Fruit fly (Drosophila melanogaster) whole organism, adult: ENCODE results near the gene wkd.
A peak's percentile ranks its signal among the peaks of the same experiment; 100 is the strongest.

Experiments used
- CG11617 ChIP-seq: fragments of 200-800 bp; sonication (Bioruptor generic); optimal IDR thresholded peaks from 2 replicates; lab custom pipeline; 2017; ENCODE audit warnings: mild to moderate bottlenecking, missing biosample characterization, missing genetic modification reagents, missing genetic modification characterization
- CG12768 ChIP-seq: fragments of 200-800 bp; sonication (Bioruptor generic); optimal IDR thresholded peaks from 2 replicates; lab custom pipeline; 2017; ENCODE audit warnings: missing biosample characterization, missing genetic modification characterization, mild to moderate bottlenecking, moderate library complexity, missing genetic modification reagents
- CG14711 ChIP-seq: fragments of 200-800 bp; sonication (Bioruptor generic); optimal IDR thresholded peaks from 2 replicates; lab custom pipeline; 2018; ENCODE audit warnings: missing biosample characterization, mild to moderate bottlenecking, missing genetic modification characterization, moderate library complexity
- CG1620 ChIP-seq: fragments of 200-800 bp; sonication (Bioruptor generic); optimal IDR thresholded peaks from 2 replicates; lab custom pipeline; 2016; ENCODE audit warnings: missing biosample characterization, missing genetic modification characterization
- CG33017 ChIP-seq: fragments of 200-800 bp; sonication (Bioruptor generic); optimal IDR thresholded peaks from 2 replicates; lab custom pipeline; 2018; ENCODE audit warnings: missing biosample characterization, mild to moderate bottlenecking, missing genetic modification characterization, moderate library complexity
- CG5204 ChIP-seq: fragments of 200-800 bp; sonication (Bioruptor generic); optimal IDR thresholded peaks from 2 replicates; lab custom pipeline; 2016; ENCODE audit warnings: missing biosample characterization, missing genetic modification characterization
- CG7045 ChIP-seq: fragments of 200-800 bp; sonication (Bioruptor generic); optimal IDR thresholded peaks from 2 replicates; lab custom pipeline; 2017; ENCODE audit warnings: missing biosample characterization, mild to moderate bottlenecking, missing genetic modification characterization
- CG7101 ChIP-seq: fragments of 200-800 bp; sonication (Bioruptor generic); optimal IDR thresholded peaks from 2 replicates; lab custom pipeline; 2018; ENCODE audit warnings: missing biosample characterization, mild to moderate bottlenecking, missing genetic modification characterization, moderate library complexity
- Clk ChIP-seq: fragments of 200-800 bp; sonication (Bioruptor generic); optimal IDR thresholded peaks from 2 replicates; lab custom pipeline; 2017; ENCODE audit warnings: missing biosample characterization, missing genetic modification characterization
- Crg-1 ChIP-seq: fragments of 200-800 bp; sonication (Bioruptor generic); optimal IDR thresholded peaks from 2 replicates; lab custom pipeline; 2016; ENCODE audit warnings: missing biosample characterization, missing genetic modification characterization
- Hr96 ChIP-seq: fragments of 200-800 bp; sonication (Bioruptor generic); optimal IDR thresholded peaks from 2 replicates; lab custom pipeline; 2016; ENCODE audit warnings: missing biosample characterization, missing genetic modification characterization
- Mnt ChIP-seq: fragments of 200-800 bp; sonication (Bioruptor generic); optimal IDR thresholded peaks from 2 replicates; lab custom pipeline; 2016; ENCODE audit warnings: missing biosample characterization, mild to moderate bottlenecking, missing genetic modification characterization
- bab1 ChIP-seq: fragments of 200-800 bp; sonication (Bioruptor generic); optimal IDR thresholded peaks from 3 replicates; lab custom pipeline; 2019; ENCODE audit warnings: missing biosample characterization, mild to moderate bottlenecking, missing genetic modification characterization, moderate library complexity
- cic ChIP-seq: fragments of 200-800 bp; sonication (Bioruptor generic); optimal IDR thresholded peaks from 2 replicates; lab custom pipeline; 2017; ENCODE audit warnings: missing biosample characterization, mild to moderate bottlenecking, missing genetic modification characterization, moderate library complexity
- cnc ChIP-seq, 2 experiments: fragments of >200 bp; optimal IDR thresholded peaks; 2 replicates each; lab custom pipeline; 2017
- kay ChIP-seq: fragments of 200-800 bp; sonication (Bioruptor generic); peaks from one replicate; lab custom pipeline; 2016; ENCODE audit warnings: missing biosample characterization, missing genetic modification characterization, borderline replicate concordance
- ovo ChIP-seq: fragments of 200-800 bp; sonication (Bioruptor generic); optimal IDR thresholded peaks from 2 replicates; lab custom pipeline; 2016; ENCODE audit warnings: missing biosample characterization, missing genetic modification characterization
- pad ChIP-seq: fragments of 200-800 bp; sonication (Bioruptor generic); optimal IDR thresholded peaks from 3 replicates; lab custom pipeline; 2017; ENCODE audit warnings: missing biosample characterization, missing genetic modification characterization, mild to moderate bottlenecking, moderate library complexity, missing genetic modification reagents
- tj ChIP-seq: fragments of 200-800 bp; sonication (Bioruptor generic); optimal IDR thresholded peaks from 3 replicates; lab custom pipeline; 2017; ENCODE audit warnings: missing biosample characterization, mild to moderate bottlenecking, missing genetic modification characterization, moderate library complexity
- toe ChIP-seq: fragments of 200-800 bp; sonication (Bioruptor generic); optimal IDR thresholded peaks from 2 replicates; lab custom pipeline; 2016; ENCODE audit warnings: missing biosample characterization, missing genetic modification characterization

wkd gene

dm6 chr3R:11581340-11582252, at the start of gene wkd:
Gene wkd, plus strand, starts transcription at chr3R:11581576.
- no peak for TF ChIP-seq toe (GFP tag; lab: Kevin White, UChicago)
- TF ChIP-seq kay (GFP tag; lab: Kevin White, UChicago) = no peak
- no peak for TF ChIP-seq cnc (optimal IDR thresholded peaks at IDR 0.05; lab: Kevin White, UChicago)
- TF ChIP-seq bab1 (GFP tag; lab: Kevin White, UChicago) = peak; percentile 55
- peak; percentile 50 for TF ChIP-seq CG1620 (GFP tag; lab: Kevin White, UChicago)
- peak; percentile 31 for TF ChIP-seq cic (GFP tag; lab: Kevin White, UChicago)
- peak; percentile 60 for TF ChIP-seq pad (GFP tag; lab: Kevin White, UChicago)
- no peak for TF ChIP-seq CG14711 (tag; lab: Kevin White, UChicago)
- no peak for TF ChIP-seq Hr96
- TF ChIP-seq ovo = peak; percentile 10
- TF ChIP-seq CG11617 = peak; percentile 7
- peak; percentile 7 for TF ChIP-seq Mnt (GFP tag; lab: Kevin White, UChicago)

- TF ChIP-seq bab1 (GFP tag; lab: Kevin White, UChicago) = no peak
- no peak for TF ChIP-seq toe (GFP tag; lab: Kevin White, UChicago)
- TF ChIP-seq Crg-1 (GFP tag; lab: Kevin White, UChicago) = no peak
- no peak for TF ChIP-seq CG33017
- TF ChIP-seq CG12768 (GFP tag; lab: Kevin White, UChicago) = no peak
- no peak for TF ChIP-seq kay (GFP tag; lab: Kevin White, UChicago)
- no peak for TF ChIP-seq ovo
- TF ChIP-seq CG1620 (GFP tag; lab: Kevin White, UChicago) = no peak
- TF ChIP-seq Clk = no peak
- no peak for TF ChIP-seq CG14711 (tag; lab: Kevin White, UChicago)
- TF ChIP-seq Hr96 = no peak
- TF ChIP-seq tj (GFP tag; lab: Kevin White, UChicago) = no peak
- no peak for TF ChIP-seq pad (GFP tag; lab: Kevin White, UChicago)
- no peak for TF ChIP-seq CG5204 (GFP tag; lab: Kevin White, UChicago)
- no peak for TF ChIP-seq CG11617
- no peak for TF ChIP-seq CG7045 (GFP tag; lab: Kevin White, UChicago)
- TF ChIP-seq Mnt (GFP tag; lab: Kevin White, UChicago) = no peak
These were observed 49.5 kb upstream of the wkd start for dm6 chr3R:11531893-11532292.

dm6 chr3R:11542899-11543619, 38.3 kb upstream of the wkd start, which contains the start of gene dpr4:
Gene dpr4, minus strand, starts transcription at chr3R:11542949.
- TF ChIP-seq CG14711 (tag; lab: Kevin White, UChicago) (no peak), CG33017 (no peak), kay (GFP tag; lab: Kevin White, UChicago) (no peak), pad (GFP tag; lab: Kevin White, UChicago) (no peak), toe (GFP tag; lab: Kevin White, UChicago) (no peak), Crg-1 (GFP tag; lab: Kevin White, UChicago) (no peak), cic (GFP tag; lab: Kevin White, UChicago) (no peak), CG11617 (no peak), bab1 (GFP tag; lab: Kevin White, UChicago) (no peak), CG1620 (GFP tag; lab: Kevin White, UChicago) (no peak), CG7101 (tag; lab: Kevin White, UChicago) (no peak), ovo (no peak), CG12768 (GFP tag; lab: Kevin White, UChicago) (no peak), cnc (optimal IDR thresholded peaks at IDR 0.05; lab: Kevin White, UChicago) (no peak), Clk (no peak), CG7045 (GFP tag; lab: Kevin White, UChicago) (no peak), CG5204 (GFP tag; lab: Kevin White, UChicago) (no peak), Mnt (GFP tag; lab: Kevin White, UChicago) (no peak), Hr96 (no peak)

- no peak for TF ChIP-seq CG1620 (GFP tag; lab: Kevin White, UChicago)
- TF ChIP-seq CG14711 (tag; lab: Kevin White, UChicago) = no peak
- no peak for TF ChIP-seq CG7101 (tag; lab: Kevin White, UChicago)
- no peak for TF ChIP-seq Clk
- no peak for TF ChIP-seq bab1 (GFP tag; lab: Kevin White, UChicago)
- TF ChIP-seq pad (GFP tag; lab: Kevin White, UChicago) = no peak
- no peak for TF ChIP-seq cnc (optimal IDR thresholded peaks at IDR 0.05; lab: Kevin White, UChicago)
- TF ChIP-seq CG7045 (GFP tag; lab: Kevin White, UChicago) = no peak
- TF ChIP-seq CG33017 = no peak
- no peak for TF ChIP-seq cic (GFP tag; lab: Kevin White, UChicago)
- TF ChIP-seq tj (GFP tag; lab: Kevin White, UChicago) = no peak
- TF ChIP-seq Mnt (GFP tag; lab: Kevin White, UChicago) = no peak
- TF ChIP-seq toe (GFP tag; lab: Kevin White, UChicago) = no peak
- TF ChIP-seq Crg-1 (GFP tag; lab: Kevin White, UChicago) = no peak
- no peak for TF ChIP-seq ovo
- TF ChIP-seq CG11617 = no peak
- no peak for TF ChIP-seq Hr96
These were observed 37.2 kb upstream of the wkd start for dm6 chr3R:11544150-11544549.

dm6 chr3R:11551071-11551470, 30.3 kb upstream of the wkd start:
- TF ChIP-seq cic (GFP tag; lab: Kevin White, UChicago) (no peak), CG33017 (no peak), CG12768 (GFP tag; lab: Kevin White, UChicago) (no peak), Clk (no peak), CG5204 (GFP tag; lab: Kevin White, UChicago) (no peak), CG14711 (tag; lab: Kevin White, UChicago) (no peak), toe (GFP tag; lab: Kevin White, UChicago) (no peak), kay (GFP tag; lab: Kevin White, UChicago) (no peak), pad (GFP tag; lab: Kevin White, UChicago) (no peak), CG7101 (tag; lab: Kevin White, UChicago) (no peak), bab1 (GFP tag; lab: Kevin White, UChicago) (no peak), CG11617 (no peak), tj (GFP tag; lab: Kevin White, UChicago) (no peak), Hr96 (no peak)
